Worm (Caenorhabditis elegans): ENCODE results near the gene vps-36.

DNA sequence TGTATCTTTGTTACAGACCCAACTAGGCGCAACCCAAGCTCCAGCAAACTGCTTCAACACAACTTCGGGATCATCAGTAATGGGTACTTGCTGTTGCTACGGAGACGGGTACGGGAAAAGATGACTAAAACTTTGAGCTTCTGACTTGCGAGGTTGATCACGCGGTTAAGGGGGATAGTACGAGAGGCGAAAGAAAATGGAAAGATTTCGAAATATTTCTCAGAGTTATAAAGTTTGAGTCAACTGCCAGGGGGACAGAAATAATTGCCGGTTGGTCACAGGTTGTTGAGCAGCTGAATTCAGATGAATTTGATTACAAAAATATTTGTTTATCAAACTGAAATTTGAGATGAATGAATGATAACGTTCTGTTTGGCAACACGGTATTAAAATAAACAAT lies 34.8 kb downstream of the vps-36 start:
- TF ChIP-seq mab-5 (tag; optimal IDR thresholded peaks at IDR 0.05) = no peak
- TF ChIP-seq pha-4 (tag; optimal IDR thresholded peaks at IDR 0.05) = no peak
- no peak for TF ChIP-seq ceh-43 (GFP tag; optimal IDR thresholded peaks at IDR 0.05)
- no peak for TF ChIP-seq cnd-1 (tag; optimal IDR thresholded peaks at IDR 0.05)
- no peak for TF ChIP-seq blmp-1 (tag; optimal IDR thresholded peaks at IDR 0.05)
- no peak for TF ChIP-seq zip-8 (tag; optimal IDR thresholded peaks at IDR 0.05)
